Worm (Caenorhabditis elegans) whole organism, L3 larva: ENCODE results near the gene shpk-1.

Source experiments
- R02D3.7 ChIP-seq: fragments of 150-350 bp; optimal IDR thresholded peaks from 2 replicates; lab custom pipeline; 2014; ENCODE audit warnings: missing biosample characterization, missing genetic modification characterization
- ZK546.5 ChIP-seq: sonication (generic microtip); optimal IDR thresholded peaks from 2 replicates; lab custom pipeline; 2017; ENCODE audit warnings: missing biosample characterization, missing genetic modification characterization
- aly-2 ChIP-seq: fragments of 150-350 bp; optimal IDR thresholded peaks from 2 replicates; lab custom pipeline; 2014; ENCODE audit warnings: missing biosample characterization, missing genetic modification characterization
- ama-1 ChIP-seq: fragments of 150-350 bp; optimal IDR thresholded peaks from 2 replicates; lab custom pipeline; 2018
- ceh-16 ChIP-seq: sonication (generic microtip); optimal IDR thresholded peaks from 2 replicates; lab custom pipeline; 2017; ENCODE audit warnings: missing biosample characterization, missing genetic modification characterization
- ceh-28 ChIP-seq: fragments of 150-350 bp; optimal IDR thresholded peaks from 2 replicates; lab custom pipeline; 2014; ENCODE audit warnings: missing biosample characterization, missing genetic modification reagents, missing genetic modification characterization
- ceh-82 ChIP-seq: fragments of 150-350 bp; optimal IDR thresholded peaks from 2 replicates; lab custom pipeline; 2014; ENCODE audit warnings: missing biosample characterization, missing genetic modification characterization
- ceh-9 ChIP-seq: sonication (generic microtip); optimal IDR thresholded peaks from 2 replicates; lab custom pipeline; 2018; ENCODE audit warnings: missing biosample characterization, missing genetic modification characterization
- egl-5 ChIP-seq: fragments of 150-350 bp; optimal IDR thresholded peaks from 2 replicates; lab custom pipeline; 2017; ENCODE audit warnings: missing biosample characterization, missing genetic modification reagents, missing genetic modification characterization, inconsistent platforms
- elt-1 ChIP-seq: fragments of 150-350 bp; optimal IDR thresholded peaks from 2 replicates; lab custom pipeline; 2014; ENCODE audit warnings: missing biosample characterization, missing genetic modification characterization
- elt-2 ChIP-seq: sonication (generic microtip); optimal IDR thresholded peaks from 2 replicates; lab custom pipeline; 2016; ENCODE audit warnings: missing genetic modification reagents, mild to moderate bottlenecking, missing genetic modification characterization, missing compliant biosample characterization
- elt-3 ChIP-seq, 3 experiments: fragments of 150-350 bp in 1 of 3; sonication (generic microtip) in 2 of 3; optimal IDR thresholded peaks; 2 replicates in 2 of 3; 4 replicates in 1 of 3; lab custom pipeline; 2014 to 2017; ENCODE audit warnings: missing biosample characterization in 3 of 3, missing genetic modification characterization in 3 of 3
- fkh-10 ChIP-seq: sonication (generic microtip); optimal IDR thresholded peaks from 2 replicates; lab custom pipeline; 2017; ENCODE audit warnings: missing biosample characterization, missing genetic modification reagents, missing genetic modification characterization
- fkh-2 ChIP-seq: fragments of 150-350 bp; optimal IDR thresholded peaks from 2 replicates; lab custom pipeline; 2014; ENCODE audit warnings: missing biosample characterization, missing genetic modification reagents, missing genetic modification characterization
- fos-1 ChIP-seq: fragments of 150-350 bp; optimal IDR thresholded peaks from 2 replicates; lab custom pipeline; 2014; ENCODE audit warnings: missing biosample characterization, missing genetic modification characterization
- hmg-11 ChIP-seq: sonication (generic microtip); optimal IDR thresholded peaks from 2 replicates; lab custom pipeline; 2016; ENCODE audit warnings: missing genetic modification characterization, missing compliant biosample characterization
- jun-1 ChIP-seq: fragments of 150-350 bp; optimal IDR thresholded peaks from 2 replicates; lab custom pipeline; 2014; ENCODE audit warnings: missing biosample characterization, missing genetic modification reagents, missing genetic modification characterization
- lin-15B ChIP-seq: fragments of 150-350 bp; optimal IDR thresholded peaks from 2 replicates; lab custom pipeline; 2014; ENCODE audit warnings: missing biosample characterization, missing genetic modification characterization
- lin-39 ChIP-seq: fragments of 150-350 bp; optimal IDR thresholded peaks from 2 replicates; lab custom pipeline; 2018; ENCODE audit warnings: missing biosample characterization, missing genetic modification reagents, missing genetic modification characterization
- lsy-12 ChIP-seq: sonication (generic microtip); optimal IDR thresholded peaks from 2 replicates; lab custom pipeline; 2016; ENCODE audit warnings: mild to moderate bottlenecking, missing genetic modification characterization, missing compliant biosample characterization
- mdl-1 ChIP-seq: fragments of 150-350 bp; optimal IDR thresholded peaks from 2 replicates; lab custom pipeline; 2014; ENCODE audit warnings: missing biosample characterization, missing genetic modification characterization
- mml-1 ChIP-seq: fragments of 150-350 bp; sonication (generic microtip); optimal IDR thresholded peaks from 3 replicates; lab custom pipeline; 2014; ENCODE audit warnings: missing biosample characterization, missing genetic modification characterization
- nfya-1 ChIP-seq: sonication (generic microtip); optimal IDR thresholded peaks from 2 replicates; lab custom pipeline; 2017; ENCODE audit warnings: missing genetic modification characterization, mild to moderate bottlenecking, missing compliant biosample characterization, antibody characterized with exemption, moderate library complexity; ENCODE audit not compliant: insufficient read depth
- nhr-23 ChIP-seq: fragments of 150-350 bp; optimal IDR thresholded peaks from 2 replicates; lab custom pipeline; 2014; ENCODE audit warnings: missing biosample characterization, missing genetic modification reagents, missing genetic modification characterization
- nhr-237 ChIP-seq: fragments of 150-350 bp; optimal IDR thresholded peaks from 2 replicates; lab custom pipeline; 2014; ENCODE audit warnings: missing biosample characterization, missing genetic modification characterization
- nhr-25 ChIP-seq: sonication (generic microtip); optimal IDR thresholded peaks from 2 replicates; lab custom pipeline; 2017; ENCODE audit warnings: missing biosample characterization, missing genetic modification characterization
- nhr-28 ChIP-seq: fragments of 150-350 bp; optimal IDR thresholded peaks from 2 replicates; lab custom pipeline; 2014; ENCODE audit warnings: missing biosample characterization, missing genetic modification characterization
- nhr-43 ChIP-seq: sonication (generic microtip); optimal IDR thresholded peaks from 2 replicates; lab custom pipeline; 2016; ENCODE audit warnings: mild to moderate bottlenecking, missing genetic modification characterization, missing compliant biosample characterization; ENCODE audit not compliant: poor library complexity, severe bottlenecking
- nhr-67 ChIP-seq: fragments of 150-350 bp; optimal IDR thresholded peaks from 2 replicates; lab custom pipeline; 2014; ENCODE audit warnings: missing biosample characterization, missing genetic modification characterization
- nhr-76 ChIP-seq: fragments of 150-350 bp; sonication (generic microtip); optimal IDR thresholded peaks from 5 replicates; lab custom pipeline; 2014; ENCODE audit warnings: missing biosample characterization, missing genetic modification characterization
- nhr-77 ChIP-seq: fragments of 150-350 bp; optimal IDR thresholded peaks from 2 replicates; lab custom pipeline; 2014; ENCODE audit warnings: missing biosample characterization, missing genetic modification characterization
- pqm-1 ChIP-seq: fragments of 150-350 bp; optimal IDR thresholded peaks from 2 replicates; lab custom pipeline; 2017; ENCODE audit warnings: missing biosample characterization, missing genetic modification characterization, inconsistent platforms
- sea-2 ChIP-seq: fragments of 150-350 bp; sonication (generic microtip); optimal IDR thresholded peaks from 4 replicates; lab custom pipeline; 2014; ENCODE audit warnings: missing biosample characterization, missing genetic modification reagents, missing genetic modification characterization
- skn-1 ChIP-seq: fragments of 150-350 bp; optimal IDR thresholded peaks from 2 replicates; lab custom pipeline; 2014; ENCODE audit warnings: missing biosample characterization, missing genetic modification characterization
- snpc-4 ChIP-seq: fragments of 150-350 bp; optimal IDR thresholded peaks from 2 replicates; lab custom pipeline; 2014; ENCODE audit warnings: missing biosample characterization, missing genetic modification characterization
- ztf-11 ChIP-seq: fragments of 150-350 bp; optimal IDR thresholded peaks from 2 replicates; lab custom pipeline; 2014; ENCODE audit warnings: missing biosample characterization, missing genetic modification characterization
- ztf-4 ChIP-seq: fragments of 150-350 bp; optimal IDR thresholded peaks from 2 replicates; lab custom pipeline; 2014; ENCODE audit warnings: missing biosample characterization, missing genetic modification characterization

Gene shpk-1

DNA sequence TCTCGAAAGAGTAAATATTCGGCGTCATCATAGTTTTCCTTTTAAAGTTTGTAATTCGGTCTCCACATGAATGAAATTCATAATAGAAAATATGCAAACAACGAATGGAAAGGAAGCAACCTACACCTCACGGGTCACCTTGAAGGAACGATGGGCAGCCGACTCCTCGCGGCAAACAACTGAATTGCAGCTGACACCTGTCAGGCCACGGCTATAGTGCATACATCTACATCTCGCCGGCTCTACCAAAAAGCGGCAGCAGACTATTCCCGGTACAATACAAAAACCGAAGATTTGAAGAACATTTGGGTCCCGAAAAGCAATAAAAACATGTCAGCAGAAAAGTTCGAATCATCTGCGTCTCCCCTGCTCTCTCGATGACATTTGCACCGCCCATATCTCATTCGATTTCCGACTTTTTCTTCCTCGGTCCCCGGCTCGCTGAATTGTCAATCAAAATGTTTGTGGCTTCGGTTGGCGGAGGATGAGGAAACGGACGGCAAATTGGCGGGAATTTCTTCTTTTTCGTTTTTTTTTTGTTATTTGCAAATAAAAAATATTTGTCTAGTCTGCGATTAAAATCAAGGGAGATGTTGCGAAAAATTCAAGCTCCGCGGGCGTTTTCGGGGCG, 28.0 kb downstream of the shpk-1 start (continued):
- TF ChIP-seq ztf-11 (tag; lab: Kevin White, UChicago) (no peak), snpc-4 (peak; percentile 66), ztf-4 (tag; lab: Kevin White, UChicago) (no peak), nhr-23 (tag; lab: Kevin White, UChicago) (no peak), nhr-25 (tag; lab: Kevin White, UChicago) (no peak), hmg-11 (tag; lab: Kevin White, UChicago) (no peak), elt-2 (no peak), pqm-1 (tag; lab: Kevin White, UChicago) (no peak)

DNA sequence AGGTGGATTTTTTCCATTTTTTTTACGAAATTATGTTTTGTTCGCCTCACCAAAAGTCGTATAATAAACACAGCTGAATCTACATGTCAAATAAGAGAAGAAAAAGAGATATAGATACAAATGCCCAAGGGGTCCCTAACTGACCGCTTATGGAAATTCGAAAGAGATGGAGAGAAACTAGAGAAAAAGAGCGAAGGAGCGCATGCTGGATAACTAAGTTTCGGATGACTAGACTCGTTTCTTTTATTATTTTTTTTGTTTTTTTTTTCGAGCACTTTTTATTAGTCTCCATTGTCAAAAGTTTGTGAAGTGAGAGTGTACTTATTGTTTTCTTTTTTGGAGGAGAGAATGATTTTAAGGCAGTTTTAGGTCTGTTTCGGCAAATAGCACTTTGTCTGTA, 29.9 kb downstream of the shpk-1 start:
- TF ChIP-seq nhr-76 (tag; lab: Kevin White, UChicago) (no peak), nhr-237 (tag; lab: Kevin White, UChicago) (no peak), ceh-28 (tag; lab: Kevin White, UChicago) (no peak), elt-2 (no peak), R02D3.7 (no peak), fkh-10 (GFP tag; lab: Kevin White, UChicago) (peak; percentile 62), nfya-1 (tag; lab: Kevin White, UChicago) (peak; percentile 44), jun-1 (no peak), lin-15B (tag; lab: Kevin White, UChicago) (no peak)

DNA sequence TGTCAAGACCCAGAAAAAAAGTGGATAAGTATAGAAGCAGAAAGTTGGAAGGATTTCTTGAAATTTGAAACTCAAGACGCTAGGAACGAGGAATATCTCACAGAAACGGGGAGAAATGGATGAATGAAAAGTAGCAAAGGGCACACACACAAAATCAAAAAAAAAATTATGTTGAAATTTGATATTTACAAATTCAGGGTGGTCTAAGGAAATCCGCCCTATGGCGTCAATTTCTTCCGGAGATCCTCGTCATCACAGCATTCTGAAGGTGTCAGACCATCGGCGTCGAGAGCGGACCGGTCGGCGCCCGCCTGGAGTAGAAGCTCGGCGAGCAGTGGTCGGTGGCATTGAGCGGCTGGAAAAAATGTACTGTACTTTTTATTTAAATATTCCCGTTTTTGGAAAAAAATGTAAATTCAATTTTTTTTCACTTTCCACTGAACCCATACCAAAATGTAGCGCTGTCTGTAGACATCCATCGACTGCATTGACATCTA, 32.2 kb downstream of the shpk-1 start:
- TF ChIP-seq ama-1 (no peak), elt-3 (tag; optimal IDR thresholded peaks at IDR 0.05; lab: Kevin White, UChicago) (no peak), aly-2 (no peak), skn-1 (tag; lab: Kevin White, UChicago) (no peak), nhr-23 (tag; lab: Kevin White, UChicago) (no peak), sea-2 (GFP tag; lab: Kevin White, UChicago) (no peak), fos-1 (tag; lab: Kevin White, UChicago) (no peak), elt-2 (no peak), ZK546.5 (tag; lab: Kevin White, UChicago) (no peak), pqm-1 (tag; lab: Kevin White, UChicago) (no peak), ceh-9 (tag; lab: Kevin White, UChicago) (no peak)

DNA sequence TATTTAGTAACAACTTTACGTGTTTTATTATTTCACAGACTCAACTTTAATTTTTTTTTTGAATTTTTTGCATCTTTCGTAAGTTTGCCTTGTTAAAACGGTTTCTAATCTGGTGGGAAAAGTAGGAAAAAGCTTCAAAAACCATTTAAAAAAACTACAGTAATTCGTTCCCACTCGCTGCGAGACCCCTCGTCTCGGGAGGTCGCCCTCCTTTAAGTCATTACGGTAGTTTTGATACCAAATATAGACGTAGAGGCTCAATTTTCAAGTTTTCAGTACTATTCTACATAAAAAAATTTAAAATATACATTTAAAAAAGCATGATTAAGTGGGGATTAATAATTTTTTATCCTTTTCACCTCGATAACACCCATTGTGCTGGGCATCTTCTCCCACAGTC, 33.0 kb downstream of the shpk-1 start:
- TF ChIP-seq mdl-1 (tag; lab: Kevin White, UChicago) (no peak), lsy-12 (no peak), mml-1 (tag; lab: Kevin White, UChicago) (no peak), egl-5 (tag; lab: Kevin White, UChicago) (no peak), sea-2 (GFP tag; lab: Kevin White, UChicago) (no peak), elt-1 (tag; lab: Kevin White, UChicago) (no peak), ceh-16 (tag; lab: Kevin White, UChicago) (no peak)

DNA sequence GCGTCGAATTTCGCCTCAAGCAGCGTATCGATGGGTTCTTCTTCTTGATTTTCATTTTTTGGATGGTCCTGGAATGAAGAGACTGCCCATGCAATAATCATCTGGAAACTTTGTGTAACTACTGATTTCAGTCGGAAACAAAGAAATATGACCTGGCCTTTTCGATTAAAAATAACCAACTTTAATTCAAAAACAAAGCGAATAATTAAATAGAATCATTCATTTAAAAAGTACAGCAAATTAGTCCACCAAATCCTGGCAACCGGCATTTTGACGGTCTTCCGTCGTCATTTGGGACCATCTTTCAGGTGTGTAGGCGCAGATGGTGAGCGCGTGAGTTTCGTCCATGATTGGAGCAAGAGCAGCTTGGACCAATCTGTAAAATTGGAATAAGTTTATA, 33.8 kb downstream of the shpk-1 start, which contains the start of gene acbp-5:
Gene acbp-5, minus strand, starts transcription at position 101 of the 400 bp plus-strand sequence.
- TF ChIP-seq ZK546.5 (tag; lab: Kevin White, UChicago) (no peak), nhr-23 (tag; lab: Kevin White, UChicago) (no peak), sea-2 (GFP tag; lab: Kevin White, UChicago) (no peak), elt-2 (no peak), fkh-2 (tag; lab: Kevin White, UChicago) (no peak), nhr-76 (tag; lab: Kevin White, UChicago) (no peak), nfya-1 (tag; lab: Kevin White, UChicago) (no peak), ceh-82 (tag; lab: Kevin White, UChicago) (no peak), ceh-16 (tag; lab: Kevin White, UChicago) (no peak), hmg-11 (tag; lab: Kevin White, UChicago) (no peak), jun-1 (no peak), fos-1 (tag; lab: Kevin White, UChicago) (no peak), nhr-67 (tag; lab: Kevin White, UChicago) (no peak), ceh-9 (tag; lab: Kevin White, UChicago) (no peak), nhr-28 (tag; lab: Kevin White, UChicago) (no peak), nhr-43 (tag; lab: Kevin White, UChicago) (no peak), nhr-77 (tag; lab: Kevin White, UChicago) (no peak), aly-2 (no peak), lin-39 (tag; lab: Kevin White, UChicago) (no peak)
- TF ChIP-seq, all 47 proteins: peak for 0
